Fruit fly (Drosophila melanogaster): Measurements from ENCODE around the gene CG5854.

DNA sequence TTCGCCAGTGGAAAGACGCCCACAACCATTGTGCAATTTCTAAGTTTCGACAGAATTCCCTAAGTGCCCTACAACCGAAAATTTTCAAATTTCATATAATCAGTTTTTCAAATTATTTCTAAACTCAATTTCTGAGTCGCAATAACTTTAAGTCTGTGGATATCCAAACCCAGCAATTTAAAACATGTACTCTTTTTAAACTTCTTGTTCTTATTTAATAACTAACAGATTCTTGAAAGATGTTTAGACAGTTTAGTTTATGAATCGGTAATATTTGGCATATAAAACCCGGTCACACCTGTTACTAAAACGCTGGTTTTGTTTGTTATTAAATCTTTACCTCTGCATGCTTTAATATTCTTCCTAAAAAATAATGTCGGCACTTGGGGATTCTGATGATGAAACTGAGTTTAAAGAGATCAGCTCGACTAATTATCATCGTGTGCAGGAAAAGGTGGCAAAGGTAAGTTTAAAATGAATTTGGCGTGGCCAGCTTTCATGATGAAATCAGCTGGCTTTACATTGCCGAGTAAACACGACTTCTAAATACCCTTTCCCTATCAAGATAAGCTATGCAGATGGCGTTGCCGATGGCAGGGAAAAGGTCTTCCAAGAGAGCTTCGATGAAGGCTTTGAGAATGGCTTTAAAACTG, 4.6 kb upstream of the CG5854 start, which contains the start of the genes CG43998, CG43999 and CG31142:
- no peak for TF ChIP-seq lilli (GFP tag; optimal IDR thresholded peaks at IDR 0.05)
- TF ChIP-seq knrl (GFP tag; IDR thresholded peaks at IDR 0.05; ENCODE audit: partially characterized antibody): no peak
- TF ChIP-seq TFAM (GFP tag; optimal IDR thresholded peaks at IDR 0.05): no peak
- no peak for TF ChIP-seq h (optimal IDR thresholded peaks at IDR 0.05)
- TF ChIP-seq trh (GFP tag; optimal IDR thresholded peaks at IDR 0.05): no peak
- TF ChIP-seq CG8765 (GFP tag; IDR thresholded peaks at IDR 0.05): no peak
- TF ChIP-seq CG31365 (tag; optimal IDR thresholded peaks at IDR 0.05): no peak
- no peak for TF ChIP-seq run (tag; optimal IDR thresholded peaks at IDR 0.05)
- TF ChIP-seq CG11696 (GFP tag; IDR thresholded peaks at IDR 0.05): no peak
- TF ChIP-seq ERR (GFP tag; optimal IDR thresholded peaks at IDR 0.05): no peak
- TF ChIP-seq al (GFP tag; IDR thresholded peaks at IDR 0.05): no peak
- no peak for TF ChIP-seq kni (GFP tag; optimal IDR thresholded peaks at IDR 0.05)
